Worm (Caenorhabditis elegans) whole organism, young adult: ENCODE data around the gene Y39B6A.30.

ENCODE experiments used
- B0035.1 ChIP-seq: sonication (generic microtip); optimal IDR thresholded peaks from 2 replicates; lab custom pipeline; 2016; ENCODE audit warnings: missing genetic modification characterization, mild to moderate bottlenecking, missing compliant biosample characterization, missing genotype, missing genetic modification reagents
- C06A6.2 ChIP-seq: fragments of 200-800 bp; sonication (Bioruptor generic); conservative IDR thresholded peaks from 2 replicates; pipeline ENCODE4 v1.3.6; 2022; ENCODE audit warnings: missing genetic modification characterization, missing compliant biosample characterization
- C17E4.6 ChIP-seq: fragments of 200-800 bp; sonication (Bioruptor generic); IDR thresholded peaks from 2 replicates; pipeline ENCODE4 v1.3.6; 2022; ENCODE audit warnings: missing genetic modification reagents, missing genetic modification characterization, missing compliant biosample characterization
- F37B4.10 ChIP-seq: fragments of 200-800 bp; sonication (Bioruptor generic); IDR thresholded peaks from 2 replicates; pipeline ENCODE4 v1.3.6; 2022; ENCODE audit warnings: missing genetic modification characterization, missing compliant biosample characterization
- Y53G8AR.9 ChIP-seq: fragments of 200-800 bp; sonication (Bioruptor generic); conservative IDR thresholded peaks from 2 replicates; pipeline ENCODE4 v1.3.6; 2022; ENCODE audit warnings: missing genetic modification reagents, missing genetic modification characterization, missing compliant biosample characterization
- Y56A3A.18 ChIP-seq: fragments of 200-800 bp; sonication (Bioruptor generic); IDR thresholded peaks from 2 replicates; pipeline ENCODE4 v1.3.6; 2022; ENCODE audit warnings: missing genetic modification reagents, missing genetic modification characterization, missing compliant biosample characterization
- ama-1 ChIP-seq, 3 experiments: fragments of 150-350 bp in 1 of 3; sonication (generic microtip) in 2 of 3; optimal IDR thresholded peaks; 2 replicates each; lab custom pipeline; 2014 to 2018; ENCODE audit warnings: missing biosample characterization in 2 of 3, missing genetic modification characterization in 2 of 3, missing genetic modification reagents in 2 of 3
- aptf-3 ChIP-seq: fragments of 200-800 bp; sonication (Bioruptor generic); IDR thresholded peaks from 2 replicates; pipeline ENCODE4 v1.3.6; 2022; ENCODE audit warnings: missing genetic modification characterization, missing compliant biosample characterization
- atf-7 ChIP-seq: sonication (generic microtip); optimal IDR thresholded peaks from 2 replicates; lab custom pipeline; 2017; ENCODE audit warnings: mild to moderate bottlenecking, missing genetic modification characterization, missing compliant biosample characterization
- attf-3 ChIP-seq: fragments of 200-800 bp; sonication (Bioruptor generic); conservative IDR thresholded peaks from 2 replicates; pipeline ENCODE4 v1.3.6; 2022; ENCODE audit warnings: missing genetic modification reagents, missing genetic modification characterization, missing compliant biosample characterization
- cebp-1 ChIP-seq, 2 experiments: fragments of 200-800 bp in 1 of 2; sonication (Bioruptor generic) in 1 of 2; sonication (generic microtip) in 1 of 2; IDR thresholded peaks in 1 of 2; optimal IDR thresholded peaks in 1 of 2; 2 replicates each; pipeline versions ENCODE4 v1.3.6 to Lab custom; 2017 to 2022; ENCODE audit warnings: missing compliant biosample characterization in 2 of 2, missing genetic modification characterization in 2 of 2, mild to moderate bottlenecking in 1 of 2, missing genetic modification reagents in 1 of 2, moderate library complexity in 1 of 2
- ceh-27 ChIP-seq: fragments of 200-800 bp; sonication (Bioruptor generic); optimal IDR thresholded peaks from 2 replicates; lab custom pipeline; 2018; ENCODE audit warnings: mild to moderate bottlenecking, missing genetic modification characterization, moderate library complexity, missing compliant biosample characterization
- ceh-40 ChIP-seq: fragments of 200-800 bp; sonication (Bioruptor generic); IDR thresholded peaks from 2 replicates; pipeline ENCODE4 v1.3.6; 2022; ENCODE audit warnings: missing genetic modification characterization, missing compliant biosample characterization
- ceh-58 ChIP-seq: fragments of 200-800 bp; sonication (Bioruptor generic); IDR thresholded peaks from 2 replicates; pipeline ENCODE4 v1.3.6; 2022; ENCODE audit warnings: missing genetic modification characterization, missing compliant biosample characterization
- dpl-1 ChIP-seq: fragments of 150-350 bp; optimal IDR thresholded peaks from 2 replicates; lab custom pipeline; 2014; ENCODE audit warnings: missing biosample characterization, missing genetic modification reagents, missing genetic modification characterization
- ets-4 ChIP-seq: fragments of 200-800 bp; sonication (Bioruptor generic); optimal IDR thresholded peaks from 2 replicates; lab custom pipeline; 2018; ENCODE audit warnings: mild to moderate bottlenecking, missing genetic modification characterization, missing compliant biosample characterization
- madf-3 ChIP-seq: fragments of 200-800 bp; sonication (Bioruptor generic); IDR thresholded peaks from 2 replicates; pipeline ENCODE4 v1.3.6; 2022; ENCODE audit warnings: missing genetic modification reagents, missing genetic modification characterization, missing compliant biosample characterization
- madf-6 ChIP-seq: fragments of 200-800 bp; sonication (Bioruptor generic); IDR thresholded peaks from 2 replicates; pipeline ENCODE4 v1.3.6; 2022; ENCODE audit warnings: missing genetic modification reagents, missing genetic modification characterization, missing compliant biosample characterization
- mcd-1 ChIP-seq: fragments of 200-800 bp; sonication (Bioruptor generic); IDR thresholded peaks from 2 replicates; pipeline ENCODE4 v1.3.6; 2022; ENCODE audit warnings: missing genetic modification reagents, missing genetic modification characterization, missing compliant biosample characterization
- mel-28 ChIP-seq: sonication (generic microtip); optimal IDR thresholded peaks from 2 replicates; lab custom pipeline; 2016; ENCODE audit warnings: borderline replicate concordance, mild to moderate bottlenecking, missing genetic modification characterization, missing compliant biosample characterization
- nfya-1 ChIP-seq: sonication (generic microtip); optimal IDR thresholded peaks from 2 replicates; lab custom pipeline; 2017; ENCODE audit warnings: antibody characterized with exemption, missing compliant biosample characterization, missing genetic modification characterization, borderline replicate concordance; ENCODE audit not compliant: insufficient read depth
- nhr-179 ChIP-seq: sonication (generic microtip); optimal IDR thresholded peaks from 2 replicates; lab custom pipeline; 2016; ENCODE audit warnings: mild to moderate bottlenecking, missing genetic modification characterization, missing compliant biosample characterization
- nhr-27 ChIP-seq: fragments of 200-800 bp; sonication (Bioruptor generic); optimal IDR thresholded peaks from 2 replicates; lab custom pipeline; 2018; ENCODE audit warnings: mild to moderate bottlenecking, missing genetic modification characterization, moderate library complexity, missing compliant biosample characterization
- rec-8 ChIP-seq, 2 experiments: sonication (generic microtip); optimal IDR thresholded peaks; 2 replicates each; lab custom pipeline; 2016; ENCODE audit warnings: mild to moderate bottlenecking in 2 of 2, missing genetic modification characterization in 2 of 2, missing genetic modification reagents in 2 of 2, missing genotype in 2 of 2, missing biosample characterization in 1 of 2, missing compliant biosample characterization in 1 of 2, moderate library complexity in 1 of 2
- rpc-1 ChIP-seq, 2 experiments: fragments of 150-350 bp in 1 of 2; sonication (generic microtip) in 1 of 2; optimal IDR thresholded peaks; 2 replicates each; lab custom pipeline; 2014 to 2018; ENCODE audit warnings: missing biosample characterization in 1 of 2, missing genetic modification characterization in 1 of 2, missing genetic modification reagents in 1 of 2, missing genotype in 1 of 2
- sdz-38 ChIP-seq: sonication (generic microtip); optimal IDR thresholded peaks from 2 replicates; lab custom pipeline; 2016; ENCODE audit warnings: missing genotype, missing genetic modification characterization, missing compliant biosample characterization
- sea-2 ChIP-seq: fragments of 200-800 bp; sonication (Bioruptor generic); IDR thresholded peaks from 2 replicates; pipeline ENCODE4 v1.3.6; 2022; ENCODE audit warnings: missing genetic modification characterization, missing compliant biosample characterization
- unc-130 ChIP-seq: sonication (generic microtip); optimal IDR thresholded peaks from 2 replicates; lab custom pipeline; 2016; ENCODE audit warnings: missing genetic modification reagents, missing genetic modification characterization, missing compliant biosample characterization
- unc-62 ChIP-seq: fragments of 150-350 bp; optimal IDR thresholded peaks from 2 replicates; lab custom pipeline; 2014; ENCODE audit warnings: missing biosample characterization, missing genetic modification reagents, missing genetic modification characterization
- ztf-18 ChIP-seq: sonication (generic microtip); optimal IDR thresholded peaks from 2 replicates; lab custom pipeline; 2016; ENCODE audit warnings: missing genotype, mild to moderate bottlenecking, missing genetic modification characterization, missing compliant biosample characterization
- ztf-22 ChIP-seq: fragments of 200-800 bp; sonication (Bioruptor generic); optimal IDR thresholded peaks from 2 replicates; lab custom pipeline; 2018; ENCODE audit warnings: mild to moderate bottlenecking, missing genetic modification characterization, moderate library complexity, missing compliant biosample characterization
- ztf-3 ChIP-seq: fragments of 200-800 bp; sonication (Bioruptor generic); optimal IDR thresholded peaks from 2 replicates; lab custom pipeline; 2018; ENCODE audit warnings: mild to moderate bottlenecking, missing genetic modification characterization, missing compliant biosample characterization
- ztf-6 ChIP-seq: fragments of 200-800 bp; sonication (Bioruptor generic); IDR thresholded peaks from 2 replicates; pipeline ENCODE4 v1.3.6; 2022; ENCODE audit warnings: missing genetic modification reagents, missing genetic modification characterization, missing compliant biosample characterization

Gene Y39B6A.30

ce11 chrV:19024683-19025082, 10.3 kb downstream of the Y39B6A.30 start, which contains the start of gene Y39B6A.29 (continued):
- no peak for TF ChIP-seq atf-7 (tag; lab: Kevin White, UChicago)

- TF ChIP-seq Y53G8AR.9 (GFP tag; lab: Robert Waterston, UW), result no peak
- TF ChIP-seq dpl-1 (GFP tag; lab: Kevin White, UChicago), result no peak
- TF ChIP-seq mel-28 (tag; lab: Kevin White, UChicago), result no peak
- no peak for TF ChIP-seq madf-3 (GFP tag; lab: Robert Waterston, UW)
- TF ChIP-seq ztf-3 (GFP tag; lab: Kevin White, UChicago), result no peak
Measured at ce11 chrV:19026163-19026562, 11.8 kb downstream of the Y39B6A.30 start, which contains the start of gene Y39B6A.25. Y39B6A.25 (plus strand) TSS chrV:19026463.

ce11 chrV:19027338-19027737, 13.0 kb downstream of the Y39B6A.30 start:
- TF ChIP-seq nhr-179 (tag; lab: Kevin White, UChicago) (no peak), ztf-22 (GFP tag; lab: Kevin White, UChicago) (no peak), B0035.1 (no peak), ztf-6 (GFP tag; lab: Robert Waterston, UW) (no peak), Y56A3A.18 (GFP tag; lab: Robert Waterston, UW) (no peak), nhr-27 (tag; lab: Kevin White, UChicago) (no peak), cebp-1 (GFP tag; IDR thresholded peaks at IDR 0.05; lab: Robert Waterston, UW) (no peak), cebp-1 (tag; optimal IDR thresholded peaks at IDR 0.05; lab: Kevin White, UChicago) (no peak), C06A6.2 (GFP tag; lab: Robert Waterston, UW) (no peak), aptf-3 (no peak), rec-8 (tag; optimal IDR thresholded peaks at IDR 0.05; lab: Kevin White, UChicago) (no peak), ama-1 (optimal IDR thresholded peaks at IDR 0.05; lab: Kevin White, UChicago) (no peak), ama-1 (GFP tag; optimal IDR thresholded peaks at IDR 0.05; lab: Kevin White, UChicago) (no peak), ets-4 (no peak), rpc-1 (optimal IDR thresholded peaks at IDR 0.05; lab: Kevin White, UChicago) (no peak), rpc-1 (tag; optimal IDR thresholded peaks at IDR 0.05; lab: Kevin White, UChicago) (no peak), ztf-3 (GFP tag; lab: Kevin White, UChicago) (no peak), ceh-40 (GFP tag; lab: Robert Waterston, UW) (no peak), ceh-27 (GFP tag; lab: Kevin White, UChicago) (no peak), ceh-58 (GFP tag; lab: Robert Waterston, UW) (no peak), ztf-18 (tag; lab: Kevin White, UChicago) (no peak), madf-6 (GFP tag; lab: Robert Waterston, UW) (no peak)

ce11 chrV:19031456-19031855, 17.1 kb downstream of the Y39B6A.30 start, which contains the start of gene Y39B6A.27:
Y39B6A.27 (plus strand) TSS chrV:19031756.
- no peak for TF ChIP-seq F37B4.10 (GFP tag; lab: Robert Waterston, UW)
- no peak for TF ChIP-seq attf-3 (GFP tag; lab: Robert Waterston, UW)
- TF ChIP-seq nhr-179 (tag; lab: Kevin White, UChicago), result no peak
- no peak for TF ChIP-seq C17E4.6 (GFP tag; lab: Robert Waterston, UW)
- TF ChIP-seq nfya-1 (tag; lab: Kevin White, UChicago), result no peak
- TF ChIP-seq ztf-6 (GFP tag; lab: Robert Waterston, UW), result no peak
- TF ChIP-seq mcd-1 (GFP tag; lab: Robert Waterston, UW), result no peak
- no peak for TF ChIP-seq sea-2 (GFP tag; lab: Robert Waterston, UW)
- TF ChIP-seq ztf-18 (tag; lab: Kevin White, UChicago), result no peak
- TF ChIP-seq sdz-38 (tag; lab: Kevin White, UChicago), result no peak
- TF ChIP-seq unc-62 (GFP tag; lab: Kevin White, UChicago), result no peak
- no peak for TF ChIP-seq unc-130 (GFP tag; lab: Kevin White, UChicago)
